Fruit fly (Drosophila melanogaster): ENCODE results near the gene CG6650.

The CG6650 gene

dm6 chr3L:14034476-14034875 is 3.2 kb downstream of the CG6650 start, which contains the start of gene CG6661:
CG6661 (plus strand) TSS chr3L:14034776.
- no peak for TF ChIP-seq ovo (GFP tag; optimal IDR thresholded peaks at IDR 0.05)
- TF ChIP-seq Clk (GFP tag; optimal IDR thresholded peaks at IDR 0.05), result no peak
- no peak for TF ChIP-seq Crg-1 (GFP tag; optimal IDR thresholded peaks at IDR 0.05)
- TF ChIP-seq CG33017 (tag; optimal IDR thresholded peaks at IDR 0.05), result no peak
- no peak for TF ChIP-seq cnc (optimal IDR thresholded peaks at IDR 0.05)
- no peak for TF ChIP-seq CG12768 (GFP tag; optimal IDR thresholded peaks at IDR 0.05)
- TF ChIP-seq bab1 (GFP tag; optimal IDR thresholded peaks at IDR 0.05), result no peak
- no peak for TF ChIP-seq CG5204 (GFP tag; optimal IDR thresholded peaks at IDR 0.05)
- TF ChIP-seq CG7045 (GFP tag; optimal IDR thresholded peaks at IDR 0.05), result no peak
- no peak for TF ChIP-seq toe (GFP tag; optimal IDR thresholded peaks at IDR 0.05)
- no peak for TF ChIP-seq kay (GFP tag; ENCODE audit: borderline replicate concordance)
- no peak for TF ChIP-seq Mnt (GFP tag; optimal IDR thresholded peaks at IDR 0.05)
- TF ChIP-seq cic (GFP tag; optimal IDR thresholded peaks at IDR 0.05), result no peak
- TF ChIP-seq CG7101 (tag; optimal IDR thresholded peaks at IDR 0.05), result no peak

- TF ChIP-seq pad (GFP tag; optimal IDR thresholded peaks at IDR 0.05) (peak; percentile 14), CG7101 (tag; optimal IDR thresholded peaks at IDR 0.05) (peak; percentile 48), cnc (optimal IDR thresholded peaks at IDR 0.05) (no peak), CG14711 (tag; optimal IDR thresholded peaks at IDR 0.05) (no peak), Mnt (GFP tag; optimal IDR thresholded peaks at IDR 0.05) (peak; percentile 94), toe (GFP tag; optimal IDR thresholded peaks at IDR 0.05) (no peak), CG5204 (GFP tag; optimal IDR thresholded peaks at IDR 0.05) (no peak), CG1620 (GFP tag; optimal IDR thresholded peaks at IDR 0.05) (peak; percentile 43), Crg-1 (GFP tag; optimal IDR thresholded peaks at IDR 0.05) (peak; percentile 43), Hr96 (GFP tag; optimal IDR thresholded peaks at IDR 0.05) (no peak), Clk (GFP tag; optimal IDR thresholded peaks at IDR 0.05) (no peak), ovo (GFP tag; optimal IDR thresholded peaks at IDR 0.05) (peak; percentile 4), CG12768 (GFP tag; optimal IDR thresholded peaks at IDR 0.05) (peak; percentile 36), tj (GFP tag; optimal IDR thresholded peaks at IDR 0.05) (peak; percentile 48), CG7045 (GFP tag; optimal IDR thresholded peaks at IDR 0.05) (no peak), CG11617 (GFP tag; optimal IDR thresholded peaks at IDR 0.05) (peak; percentile 66), kay (GFP tag; ENCODE audit: borderline replicate concordance) (peak; percentile 96), cic (GFP tag; optimal IDR thresholded peaks at IDR 0.05) (peak; percentile 29), bab1 (GFP tag; optimal IDR thresholded peaks at IDR 0.05) (peak; percentile 64), CG33017 (tag; optimal IDR thresholded peaks at IDR 0.05) (peak; percentile 65)
These were observed 5.6 kb downstream of the CG6650 start, which contains the start of gene Hsp110 for dm6 chr3L:14036867-14037313. Hsp110 (plus strand) TSS chr3L:14037019.

- TF ChIP-seq cnc (optimal IDR thresholded peaks at IDR 0.05), result peak in 1 of 2 experiments; percentile 64
- peak; percentile 47 for TF ChIP-seq cic (GFP tag; optimal IDR thresholded peaks at IDR 0.05)
- peak; percentile 2 for TF ChIP-seq bab1 (GFP tag; optimal IDR thresholded peaks at IDR 0.05)
- peak; percentile 33 for TF ChIP-seq tj (GFP tag; optimal IDR thresholded peaks at IDR 0.05)
- no peak for TF ChIP-seq CG7045 (GFP tag; optimal IDR thresholded peaks at IDR 0.05)
- no peak for TF ChIP-seq CG12768 (GFP tag; optimal IDR thresholded peaks at IDR 0.05)
- peak; percentile 78 for TF ChIP-seq pad (GFP tag; optimal IDR thresholded peaks at IDR 0.05)
- no peak for TF ChIP-seq CG14711 (tag; optimal IDR thresholded peaks at IDR 0.05)
- peak; percentile 89 for TF ChIP-seq Mnt (GFP tag; optimal IDR thresholded peaks at IDR 0.05)
These were observed 6.7 kb downstream of the CG6650 start for dm6 chr3L:14037655-14038644.

dm6 chr3L:14049620-14050253 is 18.5 kb downstream of the CG6650 start, which contains the start of gene Neurl4:
Neurl4 (minus strand) TSS chr3L:14049892.
- TF ChIP-seq pad (GFP tag; optimal IDR thresholded peaks at IDR 0.05) (peak; percentile 43), ovo (GFP tag; optimal IDR thresholded peaks at IDR 0.05) (peak; percentile 30), Crg-1 (GFP tag; optimal IDR thresholded peaks at IDR 0.05) (peak; percentile 7), cic (GFP tag; optimal IDR thresholded peaks at IDR 0.05) (peak; percentile 3), kay (GFP tag; ENCODE audit: borderline replicate concordance) (no peak), Clk (GFP tag; optimal IDR thresholded peaks at IDR 0.05) (no peak), toe (GFP tag; optimal IDR thresholded peaks at IDR 0.05) (no peak), CG5204 (GFP tag; optimal IDR thresholded peaks at IDR 0.05) (peak; percentile 56), CG12768 (GFP tag; optimal IDR thresholded peaks at IDR 0.05) (no peak), Hr96 (GFP tag; optimal IDR thresholded peaks at IDR 0.05) (no peak), CG7101 (tag; optimal IDR thresholded peaks at IDR 0.05) (peak; percentile 53), cnc (optimal IDR thresholded peaks at IDR 0.05) (no peak), CG14711 (tag; optimal IDR thresholded peaks at IDR 0.05) (peak; percentile 58), CG1620 (GFP tag; optimal IDR thresholded peaks at IDR 0.05) (peak; percentile 5), CG33017 (tag; optimal IDR thresholded peaks at IDR 0.05) (peak; percentile 49), CG7045 (GFP tag; optimal IDR thresholded peaks at IDR 0.05) (peak; percentile 47), bab1 (GFP tag; optimal IDR thresholded peaks at IDR 0.05) (no peak), Mnt (GFP tag; optimal IDR thresholded peaks at IDR 0.05) (no peak), CG11617 (GFP tag; optimal IDR thresholded peaks at IDR 0.05) (peak; percentile 37), tj (GFP tag; optimal IDR thresholded peaks at IDR 0.05) (no peak)

dm6 chr3L:14050944-14051548 is 19.8 kb downstream of the CG6650 start, which contains the start of gene CG6833:
CG6833 (plus strand) TSS chr3L:14051206.
- TF ChIP-seq cic (GFP tag; optimal IDR thresholded peaks at IDR 0.05), result no peak
- peak; percentile 58 for TF ChIP-seq Mnt (GFP tag; optimal IDR thresholded peaks at IDR 0.05)
- TF ChIP-seq bab1 (GFP tag; optimal IDR thresholded peaks at IDR 0.05), result peak; percentile 76
- TF ChIP-seq CG1620 (GFP tag; optimal IDR thresholded peaks at IDR 0.05), result peak; percentile 64
- peak; percentile 68 for TF ChIP-seq toe (GFP tag; optimal IDR thresholded peaks at IDR 0.05)
- peak; percentile 57 for TF ChIP-seq Hr96 (GFP tag; optimal IDR thresholded peaks at IDR 0.05)
- TF ChIP-seq tj (GFP tag; optimal IDR thresholded peaks at IDR 0.05), result no peak
- no peak for TF ChIP-seq Crg-1 (GFP tag; optimal IDR thresholded peaks at IDR 0.05)
- peak; percentile 42 for TF ChIP-seq CG14711 (tag; optimal IDR thresholded peaks at IDR 0.05)
- TF ChIP-seq CG5204 (GFP tag; optimal IDR thresholded peaks at IDR 0.05), result peak; percentile 55
- peak; percentile 24 for TF ChIP-seq Clk (GFP tag; optimal IDR thresholded peaks at IDR 0.05)
- TF ChIP-seq CG7045 (GFP tag; optimal IDR thresholded peaks at IDR 0.05), result peak; percentile 30
- no peak for TF ChIP-seq ovo (GFP tag; optimal IDR thresholded peaks at IDR 0.05)
- no peak for TF ChIP-seq CG33017 (tag; optimal IDR thresholded peaks at IDR 0.05)
- no peak for TF ChIP-seq CG11617 (GFP tag; optimal IDR thresholded peaks at IDR 0.05)
- TF ChIP-seq pad (GFP tag; optimal IDR thresholded peaks at IDR 0.05), result peak; percentile 45
- TF ChIP-seq cnc (optimal IDR thresholded peaks at IDR 0.05), result no peak
- TF ChIP-seq CG12768 (GFP tag; optimal IDR thresholded peaks at IDR 0.05), result peak; percentile 30
- TF ChIP-seq kay (GFP tag; ENCODE audit: borderline replicate concordance), result no peak
- peak; percentile 41 for TF ChIP-seq CG7101 (tag; optimal IDR thresholded peaks at IDR 0.05)
